Worm (Caenorhabditis elegans) whole organism, early embryonic: ENCODE measurements around the gene alh-11.

Source experiments
- F13C5.2 ChIP-seq: sonication (generic microtip); optimal IDR thresholded peaks from 2 replicates; lab custom pipeline; 2017; ENCODE audit warnings: mild to moderate bottlenecking, missing genetic modification characterization, inconsistent platforms, missing compliant biosample characterization
- aly-1 ChIP-seq: sonication (generic microtip); optimal IDR thresholded peaks from 2 replicates; lab custom pipeline; 2016; ENCODE audit warnings: missing genetic modification characterization, missing compliant biosample characterization
- ets-7 ChIP-seq: sonication (generic microtip); optimal IDR thresholded peaks from 2 replicates; lab custom pipeline; 2016; ENCODE audit warnings: missing genotype, missing genetic modification characterization, missing compliant biosample characterization
- flt-1 ChIP-seq: fragments of 200-800 bp; sonication (Bioruptor generic); IDR thresholded peaks from 2 replicates; pipeline ENCODE4 v1.3.6; 2022; ENCODE audit warnings: missing genetic modification characterization, missing compliant biosample characterization
- hmbx-1 ChIP-seq: sonication (generic microtip); optimal IDR thresholded peaks from 2 replicates; lab custom pipeline; 2016; ENCODE audit warnings: mild to moderate bottlenecking, missing genetic modification characterization, missing compliant biosample characterization
- hnd-1 ChIP-seq: sonication (generic microtip); optimal IDR thresholded peaks from 2 replicates; lab custom pipeline; 2016; ENCODE audit warnings: missing genetic modification characterization, missing compliant biosample characterization
- pes-1 ChIP-seq: fragments of 200-800 bp; sonication (Bioruptor generic); IDR thresholded peaks from 2 replicates; pipeline ENCODE4 v1.3.6; 2022; ENCODE audit warnings: missing genetic modification reagents, missing genetic modification characterization, missing compliant biosample characterization
- sea-1 ChIP-seq: fragments of 200-800 bp; sonication (Bioruptor generic); conservative IDR thresholded peaks from 2 replicates; pipeline ENCODE4 v1.3.6; 2022; ENCODE audit warnings: missing genetic modification characterization, missing compliant biosample characterization
- tbx-11 ChIP-seq: fragments of 200-800 bp; sonication (Bioruptor generic); IDR thresholded peaks from 2 replicates; pipeline ENCODE4 v1.3.6; 2022; ENCODE audit warnings: missing genetic modification characterization, missing compliant biosample characterization
- tbx-37 ChIP-seq: fragments of 200-800 bp; sonication (Bioruptor generic); conservative IDR thresholded peaks from 2 replicates; pipeline ENCODE4 v1.3.6; 2022; ENCODE audit warnings: missing genetic modification reagents, missing genetic modification characterization, missing compliant biosample characterization

DNA sequence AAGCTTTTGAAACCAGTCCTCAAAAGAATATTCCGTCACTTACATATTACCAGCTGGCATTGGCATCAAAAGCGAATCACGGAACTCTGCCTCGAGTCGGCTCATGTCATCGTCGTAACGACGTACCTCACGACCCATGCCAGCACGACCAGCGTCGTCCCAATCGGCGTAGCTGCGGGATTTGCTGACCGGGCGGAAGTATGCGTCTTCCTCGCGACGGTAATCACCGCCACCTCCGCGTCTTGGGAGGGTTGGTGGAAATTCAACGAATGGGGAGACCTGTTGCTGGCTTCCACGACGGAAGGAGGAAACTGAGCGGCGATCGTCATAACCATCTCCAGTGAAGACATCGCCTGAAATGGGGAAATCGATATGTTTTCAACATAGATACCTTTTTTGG lies 50.6 kb downstream of the alh-11 start:
- TF ChIP-seq tbx-37 (GFP tag; lab: Robert Waterston, UW) (no peak), hmbx-1 (tag; lab: Kevin White, UChicago) (no peak), aly-1 (tag; lab: Kevin White, UChicago) (no peak), sea-1 (GFP tag; lab: Robert Waterston, UW) (no peak), hnd-1 (no peak), pes-1 (GFP tag; lab: Robert Waterston, UW) (no peak), flt-1 (no peak), F13C5.2 (tag; lab: Kevin White, UChicago) (no peak), ets-7 (tag; lab: Kevin White, UChicago) (no peak), tbx-11 (no peak)
